Fruit fly (Drosophila melanogaster) whole organism, adult: ENCODE measurements around the gene CG32638.
"Not testable (repeated sequence)": the region's sequence is repeated elsewhere in the genome, so short reads cannot be mapped to it uniquely, and the experiment has no call there.

Source experiments
- CG11617 ChIP-seq: fragments of 200-800 bp; sonication (Bioruptor generic); optimal IDR thresholded peaks from 2 replicates; lab custom pipeline; 2017; ENCODE audit warnings: mild to moderate bottlenecking, missing biosample characterization, missing genetic modification reagents, missing genetic modification characterization
- CG12768 ChIP-seq: fragments of 200-800 bp; sonication (Bioruptor generic); optimal IDR thresholded peaks from 2 replicates; lab custom pipeline; 2017; ENCODE audit warnings: missing biosample characterization, missing genetic modification characterization, mild to moderate bottlenecking, moderate library complexity, missing genetic modification reagents
- CG14711 ChIP-seq: fragments of 200-800 bp; sonication (Bioruptor generic); optimal IDR thresholded peaks from 2 replicates; lab custom pipeline; 2018; ENCODE audit warnings: missing biosample characterization, mild to moderate bottlenecking, missing genetic modification characterization, moderate library complexity
- CG1620 ChIP-seq: fragments of 200-800 bp; sonication (Bioruptor generic); optimal IDR thresholded peaks from 2 replicates; lab custom pipeline; 2016; ENCODE audit warnings: missing biosample characterization, missing genetic modification characterization
- CG33017 ChIP-seq: fragments of 200-800 bp; sonication (Bioruptor generic); optimal IDR thresholded peaks from 2 replicates; lab custom pipeline; 2018; ENCODE audit warnings: missing biosample characterization, mild to moderate bottlenecking, missing genetic modification characterization, moderate library complexity
- CG5204 ChIP-seq: fragments of 200-800 bp; sonication (Bioruptor generic); optimal IDR thresholded peaks from 2 replicates; lab custom pipeline; 2016; ENCODE audit warnings: missing biosample characterization, missing genetic modification characterization
- CG7045 ChIP-seq: fragments of 200-800 bp; sonication (Bioruptor generic); optimal IDR thresholded peaks from 2 replicates; lab custom pipeline; 2017; ENCODE audit warnings: missing biosample characterization, mild to moderate bottlenecking, missing genetic modification characterization
- CG7101 ChIP-seq: fragments of 200-800 bp; sonication (Bioruptor generic); optimal IDR thresholded peaks from 2 replicates; lab custom pipeline; 2018; ENCODE audit warnings: missing biosample characterization, mild to moderate bottlenecking, missing genetic modification characterization, moderate library complexity
- Clk ChIP-seq: fragments of 200-800 bp; sonication (Bioruptor generic); optimal IDR thresholded peaks from 2 replicates; lab custom pipeline; 2017; ENCODE audit warnings: missing biosample characterization, missing genetic modification characterization
- Crg-1 ChIP-seq: fragments of 200-800 bp; sonication (Bioruptor generic); optimal IDR thresholded peaks from 2 replicates; lab custom pipeline; 2016; ENCODE audit warnings: missing biosample characterization, missing genetic modification characterization
- Hr96 ChIP-seq: fragments of 200-800 bp; sonication (Bioruptor generic); optimal IDR thresholded peaks from 2 replicates; lab custom pipeline; 2016; ENCODE audit warnings: missing biosample characterization, missing genetic modification characterization
- Mnt ChIP-seq: fragments of 200-800 bp; sonication (Bioruptor generic); optimal IDR thresholded peaks from 2 replicates; lab custom pipeline; 2016; ENCODE audit warnings: missing biosample characterization, mild to moderate bottlenecking, missing genetic modification characterization
- bab1 ChIP-seq: fragments of 200-800 bp; sonication (Bioruptor generic); optimal IDR thresholded peaks from 3 replicates; lab custom pipeline; 2019; ENCODE audit warnings: missing biosample characterization, mild to moderate bottlenecking, missing genetic modification characterization, moderate library complexity
- cic ChIP-seq: fragments of 200-800 bp; sonication (Bioruptor generic); optimal IDR thresholded peaks from 2 replicates; lab custom pipeline; 2017; ENCODE audit warnings: missing biosample characterization, mild to moderate bottlenecking, missing genetic modification characterization, moderate library complexity
- cnc ChIP-seq, 2 experiments: fragments of >200 bp; optimal IDR thresholded peaks; 2 replicates each; lab custom pipeline; 2017
- kay ChIP-seq: fragments of 200-800 bp; sonication (Bioruptor generic); peaks from one replicate; lab custom pipeline; 2016; ENCODE audit warnings: missing biosample characterization, missing genetic modification characterization, borderline replicate concordance
- ovo ChIP-seq: fragments of 200-800 bp; sonication (Bioruptor generic); optimal IDR thresholded peaks from 2 replicates; lab custom pipeline; 2016; ENCODE audit warnings: missing biosample characterization, missing genetic modification characterization
- pad ChIP-seq: fragments of 200-800 bp; sonication (Bioruptor generic); optimal IDR thresholded peaks from 3 replicates; lab custom pipeline; 2017; ENCODE audit warnings: missing biosample characterization, missing genetic modification characterization, mild to moderate bottlenecking, moderate library complexity, missing genetic modification reagents
- tj ChIP-seq: fragments of 200-800 bp; sonication (Bioruptor generic); optimal IDR thresholded peaks from 3 replicates; lab custom pipeline; 2017; ENCODE audit warnings: missing biosample characterization, mild to moderate bottlenecking, missing genetic modification characterization, moderate library complexity
- toe ChIP-seq: fragments of 200-800 bp; sonication (Bioruptor generic); optimal IDR thresholded peaks from 2 replicates; lab custom pipeline; 2016; ENCODE audit warnings: missing biosample characterization, missing genetic modification characterization

CG32638 gene

dm6 chrX:13128750-13129152 lies at the start of gene CG32638, which contains the start of the genes CG15717 and MFS10:
Gene CG32638, minus strand, starts transcription at chrX:13128794.
Gene CG15717, plus strand, starts transcription at chrX:13128952.
Gene MFS10, plus strand, starts transcription at chrX:13129018.
- no peak for TF ChIP-seq kay (GFP tag; lab: Kevin White, UChicago)
- TF ChIP-seq CG1620 (GFP tag; lab: Kevin White, UChicago) = no peak
- no peak for TF ChIP-seq cnc (optimal IDR thresholded peaks at IDR 0.05; lab: Kevin White, UChicago)
- peak; percentile 14 for TF ChIP-seq CG14711 (tag; lab: Kevin White, UChicago)
- no peak for TF ChIP-seq pad (GFP tag; lab: Kevin White, UChicago)
- peak; percentile 67 for TF ChIP-seq Mnt
- peak; percentile 33 for TF ChIP-seq tj (GFP tag; lab: Kevin White, UChicago)
- no peak for TF ChIP-seq CG12768 (GFP tag; lab: Kevin White, UChicago)
- TF ChIP-seq ovo = no peak
- no peak for TF ChIP-seq Crg-1 (GFP tag; lab: Kevin White, UChicago)
- no peak for TF ChIP-seq Clk (GFP tag; lab: Kevin White, UChicago)
- no peak for TF ChIP-seq toe (GFP tag; lab: Kevin White, UChicago)
- TF ChIP-seq CG7045 = no peak
- TF ChIP-seq CG33017 (tag; lab: Kevin White, UChicago) = no peak
- peak; percentile 52 for TF ChIP-seq CG7101
- TF ChIP-seq CG5204 (GFP tag; lab: Kevin White, UChicago) = no peak
- TF ChIP-seq CG11617 (GFP tag; lab: Kevin White, UChicago) = no peak
- peak; percentile 68 for TF ChIP-seq cic (GFP tag; lab: Kevin White, UChicago)
- TF ChIP-seq bab1 (GFP tag; lab: Kevin White, UChicago) = peak; percentile 68
- no peak for TF ChIP-seq Hr96 (GFP tag; lab: Kevin White, UChicago)

dm6 chrX:13177720-13178119 lies 49.1 kb upstream of the CG32638 start, which contains the start of gene CG32640:
Gene CG32640, plus strand, starts transcription at chrX:13178005.
- not testable (repeated sequence) for TF ChIP-seq cnc (optimal IDR thresholded peaks at IDR 0.05; lab: Kevin White, UChicago); CG7045; CG5204 (GFP tag; lab: Kevin White, UChicago)

dm6 chrX:13172865-13173264 lies 44.3 kb upstream of the CG32638 start:
- TF ChIP-seq kay (GFP tag; lab: Kevin White, UChicago) (no peak), CG14711 (tag; lab: Kevin White, UChicago) (no peak), CG11617 (GFP tag; lab: Kevin White, UChicago) (no peak), pad (GFP tag; lab: Kevin White, UChicago) (no peak), CG7045 (no peak), ovo (no peak), CG5204 (GFP tag; lab: Kevin White, UChicago) (no peak), CG12768 (GFP tag; lab: Kevin White, UChicago) (no peak)

- peak; percentile 33 for TF ChIP-seq Clk (GFP tag; lab: Kevin White, UChicago)
- TF ChIP-seq CG5204 (GFP tag; lab: Kevin White, UChicago) = peak; percentile 71
- peak; percentile 82 for TF ChIP-seq CG7101
- TF ChIP-seq Crg-1 (GFP tag; lab: Kevin White, UChicago) = peak; percentile 55
- peak; percentile 78 for TF ChIP-seq Mnt
- peak; percentile 73 for TF ChIP-seq ovo
- TF ChIP-seq CG1620 (GFP tag; lab: Kevin White, UChicago) = peak; percentile 77
- TF ChIP-seq CG14711 (tag; lab: Kevin White, UChicago) = peak; percentile 69
- peak; percentile 56 for TF ChIP-seq CG7045
- TF ChIP-seq pad (GFP tag; lab: Kevin White, UChicago) = peak; percentile 70
- TF ChIP-seq CG33017 (tag; lab: Kevin White, UChicago) = peak; percentile 32
- TF ChIP-seq cnc (optimal IDR thresholded peaks at IDR 0.05; lab: Kevin White, UChicago) = no peak
- TF ChIP-seq CG11617 (GFP tag; lab: Kevin White, UChicago) = peak; percentile 78
- TF ChIP-seq CG12768 (GFP tag; lab: Kevin White, UChicago) = peak; percentile 7
- TF ChIP-seq kay (GFP tag; lab: Kevin White, UChicago) = no peak
- peak; percentile 91 for TF ChIP-seq Hr96 (GFP tag; lab: Kevin White, UChicago)
- TF ChIP-seq tj (GFP tag; lab: Kevin White, UChicago) = peak; percentile 68
- TF ChIP-seq bab1 (GFP tag; lab: Kevin White, UChicago) = peak; percentile 91
- TF ChIP-seq cic (GFP tag; lab: Kevin White, UChicago) = no peak
- peak; percentile 81 for TF ChIP-seq toe (GFP tag; lab: Kevin White, UChicago)
These were observed 30.9 kb upstream of the CG32638 start, which contains the start of the genes Bap60 and CG12096 for dm6 chrX:13159481-13159880. Gene Bap60, minus strand, starts transcription at chrX:13159508. Gene CG12096, plus strand, starts transcription at chrX:13159604.

dm6 chrX:13154783-13155182 lies 26.2 kb upstream of the CG32638 start, which contains the start of the genes CG4318 and CG4332:
Gene CG4318, minus strand, starts transcription at chrX:13154924.
Gene CG4332, plus strand, starts transcription at chrX:13155038.
- TF ChIP-seq CG14711 (tag; lab: Kevin White, UChicago) = no peak
- TF ChIP-seq cnc (optimal IDR thresholded peaks at IDR 0.05; lab: Kevin White, UChicago) = no peak
- TF ChIP-seq Mnt = peak; percentile 66
- TF ChIP-seq bab1 (GFP tag; lab: Kevin White, UChicago) = peak; percentile 58
- TF ChIP-seq CG11617 (GFP tag; lab: Kevin White, UChicago) = no peak
- no peak for TF ChIP-seq Crg-1 (GFP tag; lab: Kevin White, UChicago)
- TF ChIP-seq tj (GFP tag; lab: Kevin White, UChicago) = no peak

dm6 chrX:13149083-13149482 lies 20.5 kb upstream of the CG32638 start:
- TF ChIP-seq Mnt (no peak), Clk (GFP tag; lab: Kevin White, UChicago) (no peak), Hr96 (GFP tag; lab: Kevin White, UChicago) (no peak), cic (GFP tag; lab: Kevin White, UChicago) (no peak), CG7101 (no peak), tj (GFP tag; lab: Kevin White, UChicago) (no peak), kay (GFP tag; lab: Kevin White, UChicago) (no peak), Crg-1 (GFP tag; lab: Kevin White, UChicago) (no peak), CG12768 (GFP tag; lab: Kevin White, UChicago) (no peak), toe (GFP tag; lab: Kevin White, UChicago) (no peak), CG7045 (no peak), cnc (optimal IDR thresholded peaks at IDR 0.05; lab: Kevin White, UChicago) (no peak), CG1620 (GFP tag; lab: Kevin White, UChicago) (no peak), bab1 (GFP tag; lab: Kevin White, UChicago) (no peak), CG33017 (tag; lab: Kevin White, UChicago) (no peak), CG14711 (tag; lab: Kevin White, UChicago) (no peak), ovo (no peak), CG5204 (GFP tag; lab: Kevin White, UChicago) (no peak), pad (GFP tag; lab: Kevin White, UChicago) (no peak), CG11617 (GFP tag; lab: Kevin White, UChicago) (no peak)
